Fruit fly (Drosophila melanogaster): ENCODE measurements around the gene RFeSP.

The RFeSP gene

dm6 chr2L:1643252-1643864, 29.4 kb upstream of the RFeSP start (continued):
- TF ChIP-seq CG4730 (GFP tag; IDR thresholded peaks at IDR 0.05) = peak; percentile 94
- TF ChIP-seq CG31441 (GFP tag; IDR thresholded peaks at IDR 0.05) = peak; percentile 98
- peak; percentile 94 for TF ChIP-seq Hsf (GFP tag; optimal IDR thresholded peaks at IDR 0.05)
- peak; percentile 38; the same call in 1 of the 3 replicates for TF ChIP-seq CG14860 (GFP tag; IDR thresholded peaks at IDR 0.05; ENCODE audit: partially characterized antibody)
- TF ChIP-seq CG17385 (GFP tag; optimal IDR thresholded peaks at IDR 0.05) = peak; percentile 97
- peak; percentile 79 for TF ChIP-seq CG31388 (GFP tag; optimal IDR thresholded peaks at IDR 0.05)
- TF ChIP-seq Neu2 (GFP tag; optimal IDR thresholded peaks at IDR 0.05; ENCODE audit: borderline replicate concordance) = no peak
- TF ChIP-seq Atf3 (GFP tag; optimal IDR thresholded peaks at IDR 0.05) = peak; percentile 78
- no peak for TF ChIP-seq corto (GFP tag; optimal IDR thresholded peaks at IDR 0.05)
- TF ChIP-seq gcm (GFP tag; optimal IDR thresholded peaks at IDR 0.05) = peak; percentile 97
- peak; percentile 92 for TF ChIP-seq CG14710 (tag; optimal IDR thresholded peaks at IDR 0.05)
- TF ChIP-seq CG33213 (GFP tag; optimal IDR thresholded peaks at IDR 0.05) = peak; percentile 79
- TF ChIP-seq Asciz (GFP tag; optimal IDR thresholded peaks at IDR 0.05) = peak; percentile 98
- TF ChIP-seq Deaf1 (tag; optimal IDR thresholded peaks at IDR 0.05) = peak; percentile 88
- peak; percentile 94 for TF ChIP-seq CG3407 (GFP tag; optimal IDR thresholded peaks at IDR 0.05)
- TF ChIP-seq tna (GFP tag; IDR thresholded peaks at IDR 0.05; ENCODE audit: partially characterized antibody) = peak; percentile 58; the same call in 1 of the 2 replicates
- TF ChIP-seq CG12942 (GFP tag; optimal IDR thresholded peaks at IDR 0.05) = peak; percentile 94
- TF ChIP-seq CG18764 (GFP tag; optimal IDR thresholded peaks at IDR 0.05) = peak; percentile 89
- TF ChIP-seq CG7786 (GFP tag; optimal IDR thresholded peaks at IDR 0.05) = peak; percentile 86
- peak; percentile 97 for TF ChIP-seq CG17568 (GFP tag; optimal IDR thresholded peaks at IDR 0.05)
- peak; percentile 79 for TF ChIP-seq disco-r (GFP tag; optimal IDR thresholded peaks at IDR 0.05)
- peak; percentile 96 for TF ChIP-seq CG14050 (GFP tag; IDR thresholded peaks at IDR 0.05)
- TF ChIP-seq Bgb (GFP tag; IDR thresholded peaks at IDR 0.05; ENCODE audit: partially characterized antibody) = peak; percentile 57
- peak; percentile 89 for TF ChIP-seq C15 (GFP tag; IDR thresholded peaks at IDR 0.05)
- TF ChIP-seq Usf (GFP tag; optimal IDR thresholded peaks at IDR 0.05) = peak; percentile 94
- peak; percentile 40 for TF ChIP-seq Sry-β (GFP tag; optimal IDR thresholded peaks at IDR 0.05)
- peak; percentile 92 for TF ChIP-seq cato (GFP tag; optimal IDR thresholded peaks at IDR 0.05; ENCODE audit: borderline replicate concordance)
- peak; percentile 88 for TF ChIP-seq sens-2 (GFP tag; IDR thresholded peaks at IDR 0.05)
- TF ChIP-seq CG15269 (tag; optimal IDR thresholded peaks at IDR 0.05) = peak; percentile 99
- TF ChIP-seq Eip74EF (GFP tag; optimal IDR thresholded peaks at IDR 0.05) = peak in 1 of 2 experiments; percentile 97
- peak; percentile 97 for TF ChIP-seq org-1 (GFP tag; optimal IDR thresholded peaks at IDR 0.05)
- peak; percentile 86 for TF ChIP-seq Lhr (GFP tag; optimal IDR thresholded peaks at IDR 0.05)
- 0 out of 2 replicates have a peak, but pooled peaks have one; percentile 32 for TF ChIP-seq CG42726 (GFP tag; IDR thresholded peaks at IDR 0.05; ENCODE audit: partially characterized antibody)
- peak; percentile 88 for TF ChIP-seq HLH54F (GFP tag; optimal IDR thresholded peaks at IDR 0.05)
- TF ChIP-seq CG4854 (GFP tag; optimal IDR thresholded peaks at IDR 0.05) = peak; percentile 86
- TF ChIP-seq gem (tag; optimal IDR thresholded peaks at IDR 0.05) = peak; percentile 99
- TF ChIP-seq Abd-B (GFP tag; optimal IDR thresholded peaks at IDR 0.05) = peak; percentile 94
- TF ChIP-seq pan (optimal IDR thresholded peaks at IDR 0.05) = no peak
- peak in 1 of 2 experiments; percentile 97 for TF ChIP-seq pan (GFP tag; optimal IDR thresholded peaks at IDR 0.05 in 1 of 2, IDR thresholded peaks at IDR 0.05 in 1 of 2)
- no peak for TF ChIP-seq CG6791 (GFP tag; IDR thresholded peaks at IDR 0.05; ENCODE audit: partially characterized antibody)
- TF ChIP-seq CG9215 (GFP tag; IDR thresholded peaks at IDR 0.05) = peak; percentile 95
- peak; percentile 94 for TF ChIP-seq ttk (GFP tag; IDR thresholded peaks at IDR 0.05)
- peak; percentile 86 for TF ChIP-seq oc (tag; optimal IDR thresholded peaks at IDR 0.05)
- peak; percentile 89 for TF ChIP-seq Six4 (GFP tag; optimal IDR thresholded peaks at IDR 0.05)
- TF ChIP-seq unpg (GFP tag; optimal IDR thresholded peaks at IDR 0.05) = peak; percentile 97
- peak; percentile 98 for TF ChIP-seq run (tag; optimal IDR thresholded peaks at IDR 0.05)
- peak; percentile 19 for TF ChIP-seq pzg (GFP tag; optimal IDR thresholded peaks at IDR 0.05)
- TF ChIP-seq amos (GFP tag; IDR thresholded peaks at IDR 0.05; ENCODE audit: partially characterized antibody) = no peak

Data from whole organism, embryonic.